Fruit fly (Drosophila melanogaster): ENCODE results near the gene CG9967.

The CG9967 gene

DNA sequence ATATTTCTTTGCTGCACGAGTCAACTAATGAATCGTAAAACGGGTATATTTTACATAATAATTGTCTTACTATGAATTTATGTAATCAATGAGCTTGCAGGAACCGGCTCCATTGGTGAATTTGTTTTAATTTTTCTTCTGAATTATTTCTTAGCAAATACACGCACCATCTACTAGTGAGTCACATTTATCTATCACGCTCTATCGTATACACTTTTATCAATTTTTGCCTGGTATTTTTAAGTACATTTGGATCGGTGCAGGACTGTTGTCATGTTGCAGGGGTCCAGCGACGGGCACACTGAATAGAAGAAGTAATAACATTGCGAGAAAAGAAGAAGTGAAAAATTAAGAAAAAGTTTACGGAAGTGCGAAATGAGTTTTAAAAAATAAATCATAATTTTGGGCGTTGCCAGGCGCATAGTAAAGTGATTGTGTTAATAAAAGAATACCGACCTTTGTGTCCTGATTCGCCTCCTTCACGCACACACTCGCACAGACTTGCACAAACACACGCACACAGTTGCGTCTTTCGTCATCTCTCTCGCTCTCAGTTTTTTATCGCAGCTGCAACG is 8.0 kb upstream of the CG9967 start, which contains the start of the genes Rab5 and Axud1 (continued):
- TF ChIP-seq CG31224 (GFP tag; IDR thresholded peaks at IDR 0.05), result no peak
- TF ChIP-seq ab (GFP tag; optimal IDR thresholded peaks at IDR 0.05), result no peak
- no peak for TF ChIP-seq Oaz (GFP tag; IDR thresholded peaks at IDR 0.05)
- TF ChIP-seq CG6854 (GFP tag; optimal IDR thresholded peaks at IDR 0.05), result no peak
- TF ChIP-seq Hsf (GFP tag; optimal IDR thresholded peaks at IDR 0.05), result no peak
- TF ChIP-seq CTCF (GFP tag; optimal IDR thresholded peaks at IDR 0.05), result peak; percentile 37
- no peak for TF ChIP-seq CG10565 (GFP tag; optimal IDR thresholded peaks at IDR 0.05)
- peak; percentile 14 for TF ChIP-seq Dp (GFP tag; optimal IDR thresholded peaks at IDR 0.05)
- peak; percentile 47 for TF ChIP-seq CG1603 (tag; optimal IDR thresholded peaks at IDR 0.05)
- TF ChIP-seq CG34422 (GFP tag; IDR thresholded peaks at IDR 0.05), result no peak
- no peak for TF ChIP-seq ranshi (GFP tag; IDR thresholded peaks at IDR 0.05)
- TF ChIP-seq ato (GFP tag; IDR thresholded peaks at IDR 0.05; ENCODE audit: partially characterized antibody), result no peak
- peak; percentile 15; the same call in 1 of the 3 replicates for TF ChIP-seq CG16813 (GFP tag; IDR thresholded peaks at IDR 0.05; ENCODE audit: partially characterized antibody)
- TF ChIP-seq pros (GFP tag; optimal IDR thresholded peaks at IDR 0.05), result no peak
- TF ChIP-seq CG18619 (GFP tag; optimal IDR thresholded peaks at IDR 0.05), result no peak
- no peak for TF ChIP-seq Kr (GFP tag; optimal IDR thresholded peaks at IDR 0.05)
- TF ChIP-seq az2 (GFP tag; optimal IDR thresholded peaks at IDR 0.05), result no peak
- TF ChIP-seq CG32772 (GFP tag; IDR thresholded peaks at IDR 0.05), result 0 out of 2 replicates have a peak, but pooled peaks have one; percentile 15
- peak; percentile 94 for TF ChIP-seq CG15479 (GFP tag; optimal IDR thresholded peaks at IDR 0.05)
- TF ChIP-seq CG4820 (GFP tag; optimal IDR thresholded peaks at IDR 0.05), result no peak
- TF ChIP-seq CG4617 (GFP tag; optimal IDR thresholded peaks at IDR 0.05; ENCODE audit: borderline replicate concordance), result peak; percentile 92
- TF ChIP-seq Hey (tag; optimal IDR thresholded peaks at IDR 0.05), result no peak
- no peak for TF ChIP-seq ind (GFP tag; optimal IDR thresholded peaks at IDR 0.05)
- no peak for TF ChIP-seq vfl (GFP tag; optimal IDR thresholded peaks at IDR 0.05)
- TF ChIP-seq kay (GFP tag; optimal IDR thresholded peaks at IDR 0.05), result peak; percentile 97
- peak; percentile 10; the same call in 1 of the 2 replicates for TF ChIP-seq CG31441 (GFP tag; IDR thresholded peaks at IDR 0.05)
- TF ChIP-seq CG6654 (GFP tag; optimal IDR thresholded peaks at IDR 0.05), result no peak
- TF ChIP-seq MTF-1 (GFP tag; optimal IDR thresholded peaks at IDR 0.05; ENCODE audit: borderline replicate concordance), result no peak
- peak; percentile 88 for TF ChIP-seq CG3995 (GFP tag; optimal IDR thresholded peaks at IDR 0.05)
- no peak for TF ChIP-seq CG8359 (GFP tag; optimal IDR thresholded peaks at IDR 0.05; ENCODE audit: borderline replicate concordance)
- peak; percentile 21; the same call in 1 of the 2 replicates for TF ChIP-seq Xrp1 (GFP tag; IDR thresholded peaks at IDR 0.05)
- 0 out of 2 replicates have a peak, but pooled peaks have one; percentile 23 for TF ChIP-seq bbx (GFP tag; IDR thresholded peaks at IDR 0.05; ENCODE audit: partially characterized antibody)
- no peak for TF ChIP-seq unc-4 (GFP tag; IDR thresholded peaks at IDR 0.05; ENCODE audit: partially characterized antibody)
- TF ChIP-seq croc (GFP tag; conservative IDR thresholded peaks at IDR 0.05), result no peak
- TF ChIP-seq CG3065 (GFP tag; optimal IDR thresholded peaks at IDR 0.05), result no peak
- no peak for TF ChIP-seq CG12769 (tag; optimal IDR thresholded peaks at IDR 0.05)
- no peak for TF ChIP-seq GATAe (GFP tag; conservative IDR thresholded peaks at IDR 0.05)
- no peak for TF ChIP-seq sna (GFP tag; IDR thresholded peaks at IDR 0.05; ENCODE audit: partially characterized antibody)
- TF ChIP-seq Dad (GFP tag; optimal IDR thresholded peaks at IDR 0.05), result no peak
- peak; percentile 4 for TF ChIP-seq Xbp1 (GFP tag; optimal IDR thresholded peaks at IDR 0.05)
- TF ChIP-seq CG12659 (GFP tag; optimal IDR thresholded peaks at IDR 0.05), result peak; percentile 68
- no peak for TF ChIP-seq crol (GFP tag; IDR thresholded peaks at IDR 0.05)
- TF ChIP-seq Blimp-1 (GFP tag; optimal IDR thresholded peaks at IDR 0.05), result no peak
- TF ChIP-seq dimm (GFP tag; IDR thresholded peaks at IDR 0.05), result no peak
- no peak for TF ChIP-seq fd96Cb (tag; optimal IDR thresholded peaks at IDR 0.05)
- TF ChIP-seq bcd (GFP tag; optimal IDR thresholded peaks at IDR 0.05), result no peak
- TF ChIP-seq Ets97D (GFP tag; optimal IDR thresholded peaks at IDR 0.05), result peak; percentile 57
- no peak for TF ChIP-seq H2.0 (GFP tag; IDR thresholded peaks at IDR 0.05)
- TF ChIP-seq mirr (GFP tag; optimal IDR thresholded peaks at IDR 0.05), result no peak
- TF ChIP-seq salm (tag; optimal IDR thresholded peaks at IDR 0.05), result no peak
